Worm (Caenorhabditis elegans): ENCODE measurements around the gene R07E5.17.

The R07E5.17 gene

DNA sequence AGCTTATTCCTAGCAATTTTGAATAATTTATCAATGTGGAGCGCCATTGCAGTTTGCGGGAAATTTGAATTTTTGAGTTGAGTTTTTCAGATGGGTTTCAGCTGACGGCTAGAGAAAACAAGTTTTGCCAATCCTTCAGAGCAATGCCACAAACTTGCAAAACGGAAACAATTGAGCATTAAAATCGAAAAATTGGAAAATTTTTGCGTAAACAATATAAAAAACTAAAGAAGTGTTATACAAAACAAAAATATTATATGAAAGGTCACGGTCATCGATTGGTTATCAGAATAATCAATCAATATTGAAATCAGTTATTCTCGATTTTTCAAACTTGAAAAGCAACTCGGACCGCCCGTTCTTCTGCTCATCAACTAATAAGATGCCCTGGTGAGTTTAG, 3.1 kb downstream of the R07E5.17 start, which contains the start of gene R07E5.15:
Gene R07E5.15, plus strand, starts transcription at position 301 of the 400 bp plus-strand sequence.
- no peak for TF ChIP-seq ceh-34 (tag; optimal IDR thresholded peaks at IDR 0.05)
- no peak for TF ChIP-seq sox-4 (tag; optimal IDR thresholded peaks at IDR 0.05)
- TF ChIP-seq tbx-7 (tag; optimal IDR thresholded peaks at IDR 0.05) = no peak
- TF ChIP-seq hlh-30 (tag; optimal IDR thresholded peaks at IDR 0.05; ENCODE audit: insufficient read depth) = no peak
- no peak for TF ChIP-seq fkh-6 (tag; optimal IDR thresholded peaks at IDR 0.05)

DNA sequence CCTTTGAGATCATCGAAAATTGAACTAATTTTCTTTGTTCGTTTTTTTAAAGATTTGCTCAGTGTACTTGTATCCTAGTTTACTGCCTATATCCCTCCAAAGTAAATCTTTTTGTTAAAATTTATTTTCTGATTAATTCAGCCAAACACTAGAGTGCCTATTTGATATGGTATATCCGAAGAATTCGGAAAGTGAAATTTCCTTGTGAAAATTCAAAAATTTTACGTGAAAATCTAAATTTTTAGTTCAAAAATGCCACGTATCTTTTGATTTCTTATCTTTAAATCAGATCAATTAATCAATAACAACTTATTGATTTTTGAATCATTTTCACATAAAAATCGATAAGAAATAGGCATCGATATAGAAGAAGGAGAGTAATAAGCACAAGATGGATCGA, 5.8 kb downstream of the R07E5.17 start, which contains the start of gene R07E5.6:
Gene R07E5.6, plus strand, starts transcription at position 301 of the 400 bp plus-strand sequence.
- TF ChIP-seq ceh-22 (tag; optimal IDR thresholded peaks at IDR 0.05) = no peak
- TF ChIP-seq unc-42 (tag; optimal IDR thresholded peaks at IDR 0.05) = no peak
- no peak for TF ChIP-seq lim-6 (tag; optimal IDR thresholded peaks at IDR 0.05)

DNA sequence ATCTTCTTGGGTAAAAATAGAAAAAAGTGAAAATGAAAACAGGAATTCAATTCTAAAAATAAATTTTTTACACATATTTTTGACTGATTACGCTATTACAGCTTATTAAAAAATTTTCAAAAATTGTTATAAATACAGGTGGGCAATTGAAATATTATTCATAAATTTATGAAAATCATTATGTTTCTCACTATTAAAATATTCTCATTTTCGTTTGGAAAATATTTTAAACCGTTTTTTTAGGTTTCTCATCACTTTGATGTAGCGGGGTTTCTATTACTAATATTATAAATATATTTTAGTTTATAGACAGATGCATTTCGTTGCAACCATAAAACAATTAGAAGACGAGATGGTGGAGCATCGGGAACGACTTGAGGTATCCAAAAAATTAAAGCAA, 7.1 kb downstream of the R07E5.17 start, which contains the start of gene R07E5.5:
Gene R07E5.5, plus strand, starts transcription at position 301 of the 400 bp plus-strand sequence.
- no peak for TF ChIP-seq ahr-1 (tag; optimal IDR thresholded peaks at IDR 0.05)
- no peak for TF ChIP-seq mec-3 (tag; optimal IDR thresholded peaks at IDR 0.05; ENCODE audit: borderline replicate concordance)
- no peak for TF ChIP-seq pros-1 (tag; optimal IDR thresholded peaks at IDR 0.05)
- no peak for TF ChIP-seq ceh-30 (tag; optimal IDR thresholded peaks at IDR 0.05)
- no peak for TF ChIP-seq ceh-22 (tag; optimal IDR thresholded peaks at IDR 0.05)
- TF ChIP-seq unc-55 (GFP tag; optimal IDR thresholded peaks at IDR 0.05) = no peak
- no peak for TF ChIP-seq hlh-15 (tag; optimal IDR thresholded peaks at IDR 0.05)

DNA sequence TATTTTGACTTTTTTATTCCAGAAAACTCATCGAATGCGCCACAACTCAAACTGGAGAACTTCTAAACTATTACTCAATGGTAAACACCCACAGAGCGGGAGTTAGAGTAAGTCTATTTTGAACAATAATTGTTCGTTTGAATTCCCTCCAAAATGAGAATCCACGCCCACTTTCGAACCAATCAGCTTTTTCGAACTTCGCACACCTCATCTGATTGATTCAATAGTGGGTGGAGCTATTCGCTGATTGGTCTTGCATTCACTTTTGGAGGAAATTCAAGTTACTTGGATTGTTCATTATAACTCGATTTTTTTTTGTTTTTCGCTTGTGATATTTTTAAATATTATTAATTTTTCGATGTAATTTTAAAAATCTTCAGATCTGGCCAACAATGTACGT, 8.4 kb downstream of the R07E5.17 start:
- no peak for TF ChIP-seq C08G9.2 (tag; optimal IDR thresholded peaks at IDR 0.05)
- TF ChIP-seq ceh-6 (GFP tag; optimal IDR thresholded peaks at IDR 0.05) = no peak
- peak; percentile 72 for TF ChIP-seq nfya-1 (tag; optimal IDR thresholded peaks at IDR 0.05)

DNA sequence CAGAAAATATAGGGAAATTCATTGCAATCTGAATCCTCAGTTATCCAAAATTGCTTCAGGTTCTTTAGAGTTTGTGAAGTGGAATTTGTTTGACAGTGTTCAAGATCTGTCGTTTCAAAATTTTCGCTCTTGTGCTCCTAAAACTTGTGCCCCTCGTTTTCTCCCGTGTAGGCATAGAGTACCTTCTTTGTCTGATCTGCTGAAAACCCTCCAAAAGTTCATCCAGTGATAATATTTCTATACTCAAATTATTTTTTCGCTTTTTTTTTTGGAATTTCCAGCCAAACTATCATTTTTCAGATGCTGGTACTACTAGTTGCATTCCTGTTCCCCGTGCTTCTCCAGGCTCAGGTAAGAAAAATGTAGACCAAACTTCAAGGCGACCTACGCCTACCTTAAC, 9.7 kb downstream of the R07E5.17 start, which contains the start of gene R07E5.4:
Gene R07E5.4, plus strand, starts transcription at position 301 of the 400 bp plus-strand sequence.
- no peak for TF ChIP-seq ceh-18 (tag; optimal IDR thresholded peaks at IDR 0.05)
- TF ChIP-seq unc-55 (GFP tag; optimal IDR thresholded peaks at IDR 0.05) = no peak
- no peak for TF ChIP-seq ceh-48 (tag; optimal IDR thresholded peaks at IDR 0.05)

DNA sequence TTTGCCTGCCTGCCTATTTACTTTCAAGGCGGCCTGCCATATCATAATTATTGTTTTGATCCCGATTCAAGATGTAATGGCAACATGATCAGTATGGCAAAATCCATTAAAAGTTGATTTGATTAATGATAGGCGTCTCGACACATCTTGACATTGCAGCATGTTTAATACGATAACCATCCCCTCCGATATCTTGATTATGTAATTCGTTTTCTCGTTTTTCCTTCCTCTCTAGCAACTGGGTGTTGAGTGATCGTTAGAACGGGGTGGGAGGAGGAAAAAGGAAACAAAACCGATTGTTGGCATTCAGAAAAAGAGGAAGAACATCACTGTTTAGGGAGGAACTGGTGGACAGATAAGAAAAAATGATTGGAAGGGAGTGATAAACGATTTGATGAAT, 12.3 kb downstream of the R07E5.17 start:
- no peak for TF ChIP-seq unc-42 (tag; optimal IDR thresholded peaks at IDR 0.05)

DNA sequence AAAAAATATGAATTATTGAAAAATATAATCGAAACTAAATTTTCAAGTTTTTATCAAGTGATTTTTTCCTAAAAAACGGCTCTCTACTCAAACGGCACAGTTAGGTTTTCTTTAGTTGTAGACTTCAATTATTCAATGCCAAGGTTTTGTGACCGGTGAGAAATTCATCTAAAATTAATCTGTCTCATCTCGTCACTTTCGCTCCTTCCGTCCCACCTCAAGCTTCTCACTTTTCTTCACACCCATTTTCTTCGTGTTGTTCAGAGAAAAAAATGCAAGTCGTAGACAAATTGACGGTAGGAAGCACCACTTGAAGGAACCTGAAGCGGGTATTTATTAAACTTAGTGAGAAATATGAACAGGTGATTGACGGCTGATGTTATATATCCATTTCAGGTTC, 12.9 kb downstream of the R07E5.17 start:
- no peak for TF ChIP-seq ref-2 (tag; optimal IDR thresholded peaks at IDR 0.05)
- TF ChIP-seq ceh-31 (tag; optimal IDR thresholded peaks at IDR 0.05) = no peak

DNA sequence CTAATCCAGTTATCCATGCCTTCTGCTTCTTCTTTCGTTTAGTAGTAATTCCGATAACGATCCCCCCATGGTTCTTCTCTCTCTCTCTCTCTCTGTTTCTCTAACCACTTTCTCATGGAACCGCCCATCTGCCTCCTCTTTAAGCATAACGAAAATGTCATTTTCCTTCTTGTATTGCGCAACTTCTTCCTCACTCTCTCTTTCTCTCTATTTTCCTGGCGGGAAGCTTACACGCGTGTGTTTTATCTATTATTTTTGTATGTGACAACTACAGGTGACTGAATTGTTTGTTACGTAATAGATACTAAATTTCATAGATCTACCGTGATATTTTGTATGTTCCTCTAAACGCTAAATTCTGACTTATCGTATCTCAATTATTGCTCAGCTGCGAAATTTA, 13.8 kb downstream of the R07E5.17 start:
- TF ChIP-seq ceh-18 (tag; optimal IDR thresholded peaks at IDR 0.05) (no peak), ahr-1 (tag; optimal IDR thresholded peaks at IDR 0.05) (no peak), ceh-19 (GFP tag; optimal IDR thresholded peaks at IDR 0.05) (no peak), ama-1 (optimal IDR thresholded peaks at IDR 0.05) (no peak), gmeb-2 (tag; optimal IDR thresholded peaks at IDR 0.05) (no peak), elt-2 (tag; optimal IDR thresholded peaks at IDR 0.05) (no peak), pha-2 (tag; optimal IDR thresholded peaks at IDR 0.05) (no peak), hlh-30 (tag; optimal IDR thresholded peaks at IDR 0.05; ENCODE audit: insufficient read depth) (no peak), eyg-1 (tag; optimal IDR thresholded peaks at IDR 0.05) (no peak), fkh-10 (GFP tag; optimal IDR thresholded peaks at IDR 0.05) (no peak)

All from whole organism, late embryonic.